Worm (Caenorhabditis elegans): ENCODE results near the gene dpy-20.

Gene dpy-20

ce11 chrIV:11742406-11742805 lies 41.8 kb upstream of the dpy-20 start, which contains the start of gene K01A6.5:
Gene K01A6.5 (plus strand): TSS chrIV:11742706.
- no peak for TF ChIP-seq ceh-8 (GFP tag; optimal IDR thresholded peaks at IDR 0.05)
- TF ChIP-seq sup-37 (GFP tag; optimal IDR thresholded peaks at IDR 0.05): no peak
- TF ChIP-seq aha-1 (tag; optimal IDR thresholded peaks at IDR 0.05): no peak
- TF ChIP-seq snu-23 (GFP tag; optimal IDR thresholded peaks at IDR 0.05): no peak
- no peak for TF ChIP-seq nhr-47 (tag; optimal IDR thresholded peaks at IDR 0.05)
- no peak for TF ChIP-seq ztf-11 (tag; optimal IDR thresholded peaks at IDR 0.05)
- TF ChIP-seq pag-3 (tag; optimal IDR thresholded peaks at IDR 0.05; ENCODE audit: borderline replicate concordance, insufficient read depth): no peak

- TF ChIP-seq nhr-237 (tag; optimal IDR thresholded peaks at IDR 0.05) (no peak), alr-1 (tag; optimal IDR thresholded peaks at IDR 0.05; ENCODE audit: borderline replicate concordance) (no peak), lin-39 (tag; optimal IDR thresholded peaks at IDR 0.05) (no peak), fkh-4 (tag; optimal IDR thresholded peaks at IDR 0.05; ENCODE audit: borderline replicate concordance) (no peak), tlp-1 (tag; optimal IDR thresholded peaks at IDR 0.05) (no peak), mdl-1 (tag; optimal IDR thresholded peaks at IDR 0.05) (no peak), fkh-8 (tag; optimal IDR thresholded peaks at IDR 0.05) (no peak), ama-1 (optimal IDR thresholded peaks at IDR 0.05) (no peak), fos-1 (tag; optimal IDR thresholded peaks at IDR 0.05) (no peak), blmp-1 (tag; optimal IDR thresholded peaks at IDR 0.05) (no peak), zip-4 (GFP tag; optimal IDR thresholded peaks at IDR 0.05) (no peak), F16B12.6 (tag; optimal IDR thresholded peaks at IDR 0.05) (no peak), C16A3.4 (tag; optimal IDR thresholded peaks at IDR 0.05) (no peak), lir-3 (tag; optimal IDR thresholded peaks at IDR 0.05; ENCODE audit: poor library complexity) (no peak), zag-1 (tag; optimal IDR thresholded peaks at IDR 0.05) (no peak)
Measured at ce11 chrIV:11740204-11740603, 39.6 kb upstream of the dpy-20 start, which contains the start of gene K01A6.4. Gene K01A6.4 (minus strand): TSS chrIV:11740304.

ce11 chrIV:11738092-11738617 lies 37.5 kb upstream of the dpy-20 start, which contains the start of gene K01A6.7:
Gene K01A6.7 (minus strand): TSS chrIV:11738567.
- TF ChIP-seq fkh-8 (tag; optimal IDR thresholded peaks at IDR 0.05) (no peak), C34B4.2 (tag; optimal IDR thresholded peaks at IDR 0.05) (no peak), unc-62 (GFP tag; optimal IDR thresholded peaks at IDR 0.05) (no peak), hpl-2 (GFP tag; optimal IDR thresholded peaks at IDR 0.05) (no peak), nhr-71 (tag; optimal IDR thresholded peaks at IDR 0.05) (no peak), dsc-1 (tag; optimal IDR thresholded peaks at IDR 0.05) (no peak), unc-30 (tag; optimal IDR thresholded peaks at IDR 0.05) (no peak), nhr-11 (tag; optimal IDR thresholded peaks at IDR 0.05) (no peak), fkh-10 (GFP tag; optimal IDR thresholded peaks at IDR 0.05) (no peak), lsy-2 (tag; optimal IDR thresholded peaks at IDR 0.05) (no peak)

ce11 chrIV:11737269-11737668 lies 36.6 kb upstream of the dpy-20 start, which contains the start of gene K01A6.8:
Gene K01A6.8 (minus strand): TSS chrIV:11737369.
- TF ChIP-seq efl-1 (optimal IDR thresholded peaks at IDR 0.05): no peak
- TF ChIP-seq efl-1 (GFP tag; optimal IDR thresholded peaks at IDR 0.05 in 1 of 2): peak in 1 of 2 experiments; percentile 32
- TF ChIP-seq fos-1 (tag; optimal IDR thresholded peaks at IDR 0.05): no peak

ce11 chrIV:11735025-11735424 lies 34.4 kb upstream of the dpy-20 start, which contains the start of gene K01A6.6:
Gene K01A6.6 (plus strand): TSS chrIV:11735325.
- no peak for TF ChIP-seq snu-23 (GFP tag; optimal IDR thresholded peaks at IDR 0.05)
- no peak for TF ChIP-seq unc-86 (tag; optimal IDR thresholded peaks at IDR 0.05)
- no peak for TF ChIP-seq mab-9 (GFP tag; IDR thresholded peaks at IDR 0.05)
- no peak for TF ChIP-seq nhr-85 (tag)
- TF ChIP-seq egl-13 (tag; optimal IDR thresholded peaks at IDR 0.05): no peak
- no peak for TF ChIP-seq unc-30 (tag; optimal IDR thresholded peaks at IDR 0.05)
- TF ChIP-seq tlp-1 (tag; optimal IDR thresholded peaks at IDR 0.05): no peak
- TF ChIP-seq mef-2 (tag; optimal IDR thresholded peaks at IDR 0.05): no peak
- TF ChIP-seq ztf-4 (tag; optimal IDR thresholded peaks at IDR 0.05): no peak
- TF ChIP-seq F16B12.6 (tag; optimal IDR thresholded peaks at IDR 0.05): no peak
- TF ChIP-seq hlh-17 (GFP tag; optimal IDR thresholded peaks at IDR 0.05; ENCODE audit: borderline replicate concordance): no peak
- no peak for TF ChIP-seq vab-15 (tag; optimal IDR thresholded peaks at IDR 0.05)
- TF ChIP-seq fos-1 (tag; optimal IDR thresholded peaks at IDR 0.05): no peak
- TF ChIP-seq hpl-2 (GFP tag; optimal IDR thresholded peaks at IDR 0.05): no peak
